Worm (Caenorhabditis elegans) whole organism, mixed stage, embryonic: Measurements from ENCODE around the gene zfp-3.

ENCODE experiments used
- elt-1 ChIP-seq: sonication (generic microtip); optimal IDR thresholded peaks from 2 replicates; lab custom pipeline; 2017; ENCODE audit warnings: missing genetic modification characterization, mild to moderate bottlenecking, missing compliant biosample characterization, antibody characterized with exemption, moderate library complexity, borderline replicate concordance; ENCODE audit not compliant: insufficient read depth
- elt-3 ChIP-seq: fragments of 150-350 bp; optimal IDR thresholded peaks from 2 replicates; lab custom pipeline; 2014; ENCODE audit warnings: missing biosample characterization, missing genetic modification characterization
- flh-1 ChIP-seq: fragments of 200-800 bp; sonication (Bioruptor generic); optimal IDR thresholded peaks from 2 replicates; lab custom pipeline; 2018; ENCODE audit warnings: mild to moderate bottlenecking, missing genetic modification characterization, moderate library complexity, missing compliant biosample characterization
- ham-2 ChIP-seq: fragments of 200-800 bp; sonication (Bioruptor generic); optimal IDR thresholded peaks from 2 replicates; lab custom pipeline; 2018; ENCODE audit warnings: mild to moderate bottlenecking, missing genetic modification characterization, missing compliant biosample characterization
- lsy-2 ChIP-seq: fragments of 150-350 bp; optimal IDR thresholded peaks from 2 replicates; lab custom pipeline; 2014; ENCODE audit warnings: missing biosample characterization, missing genetic modification characterization
- mab-5 ChIP-seq: fragments of 150-350 bp; optimal IDR thresholded peaks from 2 replicates; lab custom pipeline; 2014; ENCODE audit warnings: missing biosample characterization, missing genetic modification characterization
- nhr-12 ChIP-seq: fragments of 150-350 bp; optimal IDR thresholded peaks from 2 replicates; lab custom pipeline; 2014; ENCODE audit warnings: missing biosample characterization, missing genetic modification characterization
- nhr-76 ChIP-seq: sonication (generic microtip); optimal IDR thresholded peaks from 2 replicates; lab custom pipeline; 2017; ENCODE audit warnings: missing biosample characterization, missing genetic modification characterization
- pha-4 ChIP-seq: fragments of 150-350 bp; optimal IDR thresholded peaks from 2 replicates; lab custom pipeline; 2018; ENCODE audit warnings: missing biosample characterization, missing genetic modification reagents, missing genetic modification characterization
- sem-2 ChIP-seq: fragments of 200-800 bp; sonication (Bioruptor generic); optimal IDR thresholded peaks from 2 replicates; lab custom pipeline; 2018; ENCODE audit warnings: mild to moderate bottlenecking, missing genetic modification characterization, missing compliant biosample characterization
- tbx-8 ChIP-seq: fragments of 200-800 bp; sonication (Bioruptor generic); optimal IDR thresholded peaks from 2 replicates; lab custom pipeline; 2018; ENCODE audit warnings: mild to moderate bottlenecking, missing genetic modification characterization, moderate library complexity, missing compliant biosample characterization
- unc-39 ChIP-seq: fragments of 150-350 bp; optimal IDR thresholded peaks from 2 replicates; lab custom pipeline; 2014; ENCODE audit warnings: missing biosample characterization, missing genetic modification characterization
- unc-62 ChIP-seq: fragments of 150-350 bp; optimal IDR thresholded peaks from 2 replicates; lab custom pipeline; 2014; ENCODE audit warnings: missing biosample characterization, missing genetic modification reagents, missing genetic modification characterization

DNA sequence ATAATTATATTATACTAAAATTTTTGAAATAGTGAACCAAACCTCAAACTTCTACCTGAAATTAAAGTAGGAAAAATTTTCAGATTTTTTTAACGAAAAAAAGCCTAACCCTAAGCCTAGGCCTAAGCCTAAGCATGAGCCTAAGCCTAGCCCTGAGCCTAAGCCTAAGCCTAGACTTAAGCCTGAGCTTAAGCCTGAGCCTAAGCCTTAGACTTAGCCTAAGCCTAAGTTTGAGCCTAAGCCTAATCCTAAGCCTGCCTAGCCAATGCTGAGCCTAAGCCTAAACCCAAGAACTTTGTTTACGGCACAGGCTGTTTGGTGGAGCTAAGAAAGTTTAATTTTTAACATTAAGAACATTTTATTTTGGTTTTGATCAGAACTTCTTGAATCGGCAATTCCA is 49.5 kb upstream of the zfp-3 start:
- no peak for TF ChIP-seq nhr-76
- TF ChIP-seq nhr-12 (tag; lab: Kevin White, UChicago): no peak
- TF ChIP-seq tbx-8: no peak
- TF ChIP-seq sem-2 (GFP tag; lab: Kevin White, UChicago): no peak
- TF ChIP-seq elt-1 (tag; lab: Kevin White, UChicago): no peak
- no peak for TF ChIP-seq unc-62 (GFP tag; lab: Kevin White, UChicago)
- no peak for TF ChIP-seq unc-39 (tag; lab: Kevin White, UChicago)
- no peak for TF ChIP-seq lsy-2 (tag; lab: Kevin White, UChicago)
- TF ChIP-seq elt-3 (tag; lab: Kevin White, UChicago): no peak
- TF ChIP-seq flh-1 (GFP tag; lab: Kevin White, UChicago): no peak
- TF ChIP-seq pha-4: no peak
- no peak for TF ChIP-seq mab-5 (tag; lab: Kevin White, UChicago)
- no peak for TF ChIP-seq ham-2
